Worm (Caenorhabditis elegans): ENCODE data around the gene sdn-1.

DNA sequence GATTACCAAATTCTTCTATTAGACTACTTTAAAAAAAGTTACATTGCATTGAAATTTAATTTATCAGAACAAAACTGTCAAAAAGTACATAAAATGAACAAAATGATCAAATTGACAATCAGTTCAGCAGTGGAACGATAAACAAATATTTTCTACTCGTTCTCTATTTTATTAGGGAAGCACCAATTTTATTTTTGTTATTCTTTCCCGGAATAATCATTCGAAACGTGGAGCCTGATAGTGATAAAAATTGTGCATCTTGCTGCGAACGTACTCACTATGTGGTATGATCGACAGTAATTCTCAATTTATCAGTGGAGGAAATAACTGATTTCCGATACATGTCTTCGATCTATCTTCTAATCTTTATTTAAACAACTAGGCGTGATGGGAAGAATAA is 38.7 kb upstream of the sdn-1 start:
- TF ChIP-seq snpc-4 (tag; optimal IDR thresholded peaks at IDR 0.05), result no peak
- no peak for TF ChIP-seq nhr-237 (tag; optimal IDR thresholded peaks at IDR 0.05)
- no peak for TF ChIP-seq R02D3.7 (tag; optimal IDR thresholded peaks at IDR 0.05)
- no peak for TF ChIP-seq nhr-43 (tag; optimal IDR thresholded peaks at IDR 0.05; ENCODE audit: poor library complexity, severe bottlenecking)
- no peak for TF ChIP-seq egl-27 (tag; optimal IDR thresholded peaks at IDR 0.05)
- TF ChIP-seq nhr-67 (tag; optimal IDR thresholded peaks at IDR 0.05), result no peak
- TF ChIP-seq nfya-1 (tag; optimal IDR thresholded peaks at IDR 0.05; ENCODE audit: insufficient read depth), result no peak
- TF ChIP-seq ceh-82 (tag; optimal IDR thresholded peaks at IDR 0.05), result no peak
- no peak for TF ChIP-seq elt-3 (tag; optimal IDR thresholded peaks at IDR 0.05)
- TF ChIP-seq nhr-25 (tag; optimal IDR thresholded peaks at IDR 0.05), result no peak

Measured in whole organism, L3 larva.